Worm (Caenorhabditis elegans): Measurements from ENCODE around the gene acly-1.

Gene acly-1

ce11 chrX:1483229-1483628 is 3.9 kb downstream of the acly-1 start:
- TF ChIP-seq mxl-3 (GFP tag; optimal IDR thresholded peaks at IDR 0.05) (no peak), aha-1 (tag) (peak; percentile 90)

- TF ChIP-seq D1046.2 (GFP tag; IDR thresholded peaks at IDR 0.05), result no peak
- TF ChIP-seq nhr-28 (tag; optimal IDR thresholded peaks at IDR 0.05), result peak; percentile 38
- no peak for TF ChIP-seq vab-7 (GFP tag; IDR thresholded peaks at IDR 0.05)
- TF ChIP-seq nhr-48 (tag; optimal IDR thresholded peaks at IDR 0.05), result no peak
Observed at ce11 chrX:1485718-1486117, 6.4 kb downstream of the acly-1 start, which contains the start of gene D1005.4. D1005.4 (minus strand) TSS chrX:1485818.

DNA sequence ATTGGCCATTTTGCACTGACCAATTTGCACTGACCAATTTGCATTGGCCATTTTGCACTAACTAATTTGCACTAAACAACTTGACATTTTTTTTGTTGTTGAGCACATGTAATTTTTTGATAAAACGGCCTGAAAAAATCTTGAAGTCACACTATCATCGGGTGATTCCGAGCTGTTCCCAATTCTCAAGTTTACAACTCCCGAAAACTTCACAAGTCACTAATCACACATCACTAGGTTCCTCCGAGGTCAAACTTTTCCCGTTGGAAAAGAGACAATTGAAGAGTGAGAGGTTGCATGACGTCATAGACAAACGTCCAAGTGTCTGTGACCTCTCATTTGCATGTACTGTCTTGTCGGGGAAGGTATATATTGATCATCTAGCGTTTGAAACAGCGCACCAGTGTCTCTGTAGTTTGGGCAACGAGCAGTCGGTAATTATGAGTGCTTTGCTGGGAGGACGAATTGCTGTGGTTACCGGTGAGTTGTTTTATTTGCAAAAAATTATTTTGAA is 6.8 kb downstream of the acly-1 start, which contains the start of the genes D1005.10 and dhs-25:
TSS of gene D1005.10 (minus strand) at position 51 of the 514 bp plus-strand sequence.
TSS of gene dhs-25 (plus strand) at position 398 of the 514 bp plus-strand sequence.
- TF ChIP-seq dmd-9 (GFP tag; IDR thresholded peaks at IDR 0.05) (no peak), arid-1 (GFP tag; conservative IDR thresholded peaks at IDR 0.05) (no peak; the same call in 1 of the 2 replicates), T20F7.1 (GFP tag; optimal IDR thresholded peaks at IDR 0.05) (peak; percentile 43), D1046.2 (GFP tag; IDR thresholded peaks at IDR 0.05) (no peak), nhr-111 (GFP tag; optimal IDR thresholded peaks at IDR 0.05) (no peak), mdt-29 (GFP tag; IDR thresholded peaks at IDR 0.05) (peak; percentile 84), F26F4.8 (GFP tag; conservative IDR thresholded peaks at IDR 0.05) (no peak), sdz-12 (GFP tag; optimal IDR thresholded peaks at IDR 0.05) (no peak), nhr-237 (tag; optimal IDR thresholded peaks at IDR 0.05) (no peak), nhr-10 (tag; optimal IDR thresholded peaks at IDR 0.05) (peak; percentile 93), nhr-76 (tag; optimal IDR thresholded peaks at IDR 0.05) (no peak), ztf-7 (tag; optimal IDR thresholded peaks at IDR 0.05) (no peak), ztf-11 (tag; optimal IDR thresholded peaks at IDR 0.05) (no peak), aly-2 (tag; optimal IDR thresholded peaks at IDR 0.05) (no peak), ceh-82 (tag; optimal IDR thresholded peaks at IDR 0.05) (no peak), T26A8.4 (GFP tag; IDR thresholded peaks at IDR 0.05) (peak; percentile 12; the same call in 1 of the 2 replicates), nhr-41 (GFP tag; IDR thresholded peaks at IDR 0.05) (peak; percentile 54; the same call in 1 of the 2 replicates), hlh-30 (tag; optimal IDR thresholded peaks at IDR 0.05; ENCODE audit: insufficient read depth) (peak; percentile 89), ceh-20 (GFP tag; IDR thresholded peaks at IDR 0.05) (peak; percentile 47; the same call in 1 of the 2 replicates), mes-2 (tag; optimal IDR thresholded peaks at IDR 0.05; ENCODE audit: poor library complexity, severe bottlenecking) (peak; percentile 80), lin-29 (GFP tag; IDR thresholded peaks at IDR 0.05) (no peak), snpc-1.2 (GFP tag; IDR thresholded peaks at IDR 0.05) (no peak), ctbp-1 (GFP tag; IDR thresholded peaks at IDR 0.05) (no peak), madf-5 (GFP tag; IDR thresholded peaks at IDR 0.05) (no peak), zag-1 (tag; optimal IDR thresholded peaks at IDR 0.05) (no peak), F44E2.7 (GFP tag; IDR thresholded peaks at IDR 0.05) (no peak), ZK337.2 (GFP tag; IDR thresholded peaks at IDR 0.05) (no peak), mdl-1 (tag; optimal IDR thresholded peaks at IDR 0.05) (no peak), nhr-102 (tag; optimal IDR thresholded peaks at IDR 0.05) (peak; percentile 78), set-16 (GFP tag; IDR thresholded peaks at IDR 0.05) (no peak), vab-7 (GFP tag; IDR thresholded peaks at IDR 0.05) (no peak), nhr-42 (GFP tag; IDR thresholded peaks at IDR 0.05) (no peak), saeg-2 (GFP tag; IDR thresholded peaks at IDR 0.05) (0 out of 2 replicates have a peak, but pooled peaks have one; percentile 63), lin-15B (tag; optimal IDR thresholded peaks at IDR 0.05) (no peak), attf-4 (tag; optimal IDR thresholded peaks at IDR 0.05) (no peak), Y105C5A.15 (GFP tag; IDR thresholded peaks at IDR 0.05) (no peak), aha-1 (tag) (no peak), nhr-48 (tag; optimal IDR thresholded peaks at IDR 0.05) (peak; percentile 96), hmg-1.1 (GFP tag; IDR thresholded peaks at IDR 0.05) (peak; percentile 69), R02D3.7 (tag; optimal IDR thresholded peaks at IDR 0.05) (no peak), fkh-10 (GFP tag; optimal IDR thresholded peaks at IDR 0.05) (no peak), ces-1 (GFP tag; optimal IDR thresholded peaks at IDR 0.05) (no peak), ceh-28 (tag; optimal IDR thresholded peaks at IDR 0.05) (no peak), ceh-32 (tag; optimal IDR thresholded peaks at IDR 0.05; ENCODE audit: poor library complexity) (no peak), snpc-4 (tag; optimal IDR thresholded peaks at IDR 0.05) (no peak)

Data from whole organism, L4 larva.